Fruit fly (Drosophila melanogaster) whole organism, prepupa: Measurements from ENCODE around the gene Jon65Aiii.

Experiments
- CG11294 ChIP-seq: fragments of 200-800 bp; sonication (Bioruptor generic); IDR thresholded peaks from 2 replicates; pipeline ENCODE4 v1.3.6; 2022; ENCODE audit warnings: missing biosample characterization, missing genetic modification characterization
- CG11762 ChIP-seq: fragments of 200-800 bp; sonication (Bioruptor generic); optimal IDR thresholded peaks from 3 replicates; lab custom pipeline; 2016; ENCODE audit warnings: missing biosample characterization, missing genetic modification characterization; ENCODE audit not compliant: insufficient read depth
- CG3032 ChIP-seq: fragments of 200-800 bp; optimal IDR thresholded peaks from 2 replicates; lab custom pipeline; 2019; ENCODE audit warnings: missing biosample characterization, mild to moderate bottlenecking, missing genetic modification characterization, moderate library complexity
- CG34406 ChIP-seq: fragments of 200-800 bp; sonication (Bioruptor generic); optimal IDR thresholded peaks from 3 replicates; lab custom pipeline; 2016; ENCODE audit warnings: missing biosample characterization, missing genetic modification characterization
- CG6163 ChIP-seq: fragments of 200-800 bp; sonication (Bioruptor generic); IDR thresholded peaks from 3 replicates; pipeline ENCODE4 v1.3.6; 2022; ENCODE audit warnings: missing biosample characterization, missing genetic modification characterization
- Ets21C ChIP-seq: fragments of 200-800 bp; sonication (Bioruptor generic); optimal IDR thresholded peaks from 3 replicates; lab custom pipeline; 2016; ENCODE audit warnings: missing biosample characterization, missing genetic modification characterization
- Gug ChIP-seq: fragments of 200-800 bp; sonication (Bioruptor generic); IDR thresholded peaks from 2 replicates; pipeline ENCODE4 v1.3.6; 2022; ENCODE audit warnings: missing biosample characterization, missing genetic modification characterization
- Lpt ChIP-seq: fragments of 200-800 bp; sonication (Bioruptor generic); optimal IDR thresholded peaks from 3 replicates; lab custom pipeline; 2016; ENCODE audit warnings: missing biosample characterization, missing genetic modification characterization
- acj6 ChIP-seq: fragments of 200-800 bp; sonication (Bioruptor generic); optimal IDR thresholded peaks from 3 replicates; lab custom pipeline; 2016; ENCODE audit warnings: missing biosample characterization, missing genetic modification characterization
- cyc ChIP-seq: fragments of 200-800 bp; sonication (Bioruptor generic); optimal IDR thresholded peaks from 3 replicates; lab custom pipeline; 2016; ENCODE audit warnings: missing biosample characterization, missing genetic modification characterization
- esn ChIP-seq: fragments of 200-800 bp; sonication (Bioruptor generic); optimal IDR thresholded peaks from 2 replicates; lab custom pipeline; 2016; ENCODE audit warnings: missing biosample characterization, mild to moderate bottlenecking, missing genetic modification characterization, moderate library complexity
- spab ChIP-seq: fragments of 200-800 bp; sonication (Bioruptor generic); optimal IDR thresholded peaks from 2 replicates; lab custom pipeline; 2017; ENCODE audit warnings: missing biosample characterization, mild to moderate bottlenecking, missing genetic modification characterization, missing genetic modification reagents
- topi ChIP-seq: fragments of 200-800 bp; sonication (Bioruptor generic); optimal IDR thresholded peaks from 3 replicates; lab custom pipeline; 2016; ENCODE audit warnings: missing biosample characterization, missing genetic modification characterization

- no peak for TF ChIP-seq CG11294 (GFP tag; lab: Robert Waterston, UW)
- TF ChIP-seq CG6163 (GFP tag; lab: Robert Waterston, UW): no peak
- TF ChIP-seq Lpt: no peak
- no peak for TF ChIP-seq Gug (GFP tag; lab: Robert Waterston, UW)
- no peak for TF ChIP-seq CG3032
- no peak for TF ChIP-seq CG11762
- TF ChIP-seq esn (GFP tag; lab: Kevin White, UChicago): no peak
- no peak for TF ChIP-seq cyc (GFP tag; lab: Kevin White, UChicago)
- TF ChIP-seq acj6 (GFP tag; lab: Kevin White, UChicago): no peak
- no peak for TF ChIP-seq CG34406
- no peak for TF ChIP-seq topi
- TF ChIP-seq spab (GFP tag; lab: Kevin White, UChicago): no peak
- no peak for TF ChIP-seq Ets21C (GFP tag; lab: Kevin White, UChicago)
These were observed at the start of gene Jon65Aiii for dm6 chr3L:6050230-6050807.
